Worm (Caenorhabditis elegans) whole organism, early embryonic: ENCODE measurements around the gene cyp-33C12.

Source experiments
- aly-1 ChIP-seq: sonication (generic microtip); optimal IDR thresholded peaks from 2 replicates; lab custom pipeline; 2016; ENCODE audit warnings: missing genetic modification characterization, missing compliant biosample characterization
- ama-1 ChIP-seq: fragments of 150-350 bp; optimal IDR thresholded peaks from 2 replicates; lab custom pipeline; 2014
- ceh-36 ChIP-seq: sonication (generic microtip); optimal IDR thresholded peaks from 2 replicates; lab custom pipeline; 2016; ENCODE audit warnings: missing genetic modification characterization, inconsistent platforms, missing compliant biosample characterization
- flt-1 ChIP-seq: fragments of 200-800 bp; sonication (Bioruptor generic); IDR thresholded peaks from 2 replicates; pipeline ENCODE4 v1.3.6; 2022; ENCODE audit warnings: missing genetic modification characterization, missing compliant biosample characterization
- hmbx-1 ChIP-seq: sonication (generic microtip); optimal IDR thresholded peaks from 2 replicates; lab custom pipeline; 2016; ENCODE audit warnings: mild to moderate bottlenecking, missing genetic modification characterization, missing compliant biosample characterization
- hmg-4 ChIP-seq: fragments of 200-800 bp; sonication (Bioruptor generic); optimal IDR thresholded peaks from 2 replicates; lab custom pipeline; 2018; ENCODE audit warnings: mild to moderate bottlenecking, missing genetic modification characterization, missing compliant biosample characterization
- hnd-1 ChIP-seq: sonication (generic microtip); optimal IDR thresholded peaks from 2 replicates; lab custom pipeline; 2016; ENCODE audit warnings: missing genetic modification characterization, missing compliant biosample characterization
- pes-1 ChIP-seq: fragments of 200-800 bp; sonication (Bioruptor generic); IDR thresholded peaks from 2 replicates; pipeline ENCODE4 v1.3.6; 2022; ENCODE audit warnings: missing genetic modification reagents, missing genetic modification characterization, missing compliant biosample characterization
- scrt-1 ChIP-seq: fragments of 200-800 bp; sonication (Bioruptor generic); IDR thresholded peaks from 2 replicates; pipeline ENCODE4 v1.3.6; 2022; ENCODE audit warnings: missing genetic modification characterization, missing compliant biosample characterization
- tbx-37 ChIP-seq: fragments of 200-800 bp; sonication (Bioruptor generic); conservative IDR thresholded peaks from 2 replicates; pipeline ENCODE4 v1.3.6; 2022; ENCODE audit warnings: missing genetic modification reagents, missing genetic modification characterization, missing compliant biosample characterization
- tra-4 ChIP-seq: sonication (generic microtip); optimal IDR thresholded peaks from 2 replicates; lab custom pipeline; 2017; ENCODE audit warnings: missing genetic modification characterization, missing compliant biosample characterization

DNA sequence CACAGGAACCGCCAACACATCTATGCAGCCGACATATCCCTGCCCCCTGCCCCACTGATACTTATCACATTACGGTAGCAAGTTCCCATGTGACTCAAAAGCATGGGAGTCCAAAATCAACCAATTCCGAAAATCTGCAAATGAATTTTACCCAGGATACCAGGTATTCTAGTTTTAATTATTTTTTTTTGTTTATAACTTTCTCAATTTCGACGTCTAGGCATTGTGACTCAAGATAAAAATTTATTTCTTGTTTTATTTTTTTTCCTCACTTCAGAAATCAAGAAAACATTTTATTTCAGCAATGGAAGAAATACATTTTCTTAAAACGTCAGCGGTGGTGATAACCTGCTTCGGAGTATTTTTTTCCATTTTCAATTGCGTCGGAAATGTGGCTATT lies 52.7 kb downstream of the cyp-33C12 start, which contains the start of gene srbc-24:
- TF ChIP-seq ama-1 (lab: Kevin White, UChicago) (no peak), hnd-1 (tag; lab: Kevin White, UChicago) (no peak), flt-1 (GFP tag; lab: Robert Waterston, UW) (no peak), aly-1 (no peak), tra-4 (tag; lab: Kevin White, UChicago) (no peak), ceh-36 (tag; lab: Kevin White, UChicago) (no peak), hmbx-1 (tag; lab: Kevin White, UChicago) (no peak), tbx-37 (GFP tag; lab: Robert Waterston, UW) (no peak), hmg-4 (no peak), scrt-1 (no peak), pes-1 (GFP tag; lab: Robert Waterston, UW) (no peak)
